Fruit fly (Drosophila melanogaster): ENCODE data around the gene Dmtn.

The Dmtn gene

DNA sequence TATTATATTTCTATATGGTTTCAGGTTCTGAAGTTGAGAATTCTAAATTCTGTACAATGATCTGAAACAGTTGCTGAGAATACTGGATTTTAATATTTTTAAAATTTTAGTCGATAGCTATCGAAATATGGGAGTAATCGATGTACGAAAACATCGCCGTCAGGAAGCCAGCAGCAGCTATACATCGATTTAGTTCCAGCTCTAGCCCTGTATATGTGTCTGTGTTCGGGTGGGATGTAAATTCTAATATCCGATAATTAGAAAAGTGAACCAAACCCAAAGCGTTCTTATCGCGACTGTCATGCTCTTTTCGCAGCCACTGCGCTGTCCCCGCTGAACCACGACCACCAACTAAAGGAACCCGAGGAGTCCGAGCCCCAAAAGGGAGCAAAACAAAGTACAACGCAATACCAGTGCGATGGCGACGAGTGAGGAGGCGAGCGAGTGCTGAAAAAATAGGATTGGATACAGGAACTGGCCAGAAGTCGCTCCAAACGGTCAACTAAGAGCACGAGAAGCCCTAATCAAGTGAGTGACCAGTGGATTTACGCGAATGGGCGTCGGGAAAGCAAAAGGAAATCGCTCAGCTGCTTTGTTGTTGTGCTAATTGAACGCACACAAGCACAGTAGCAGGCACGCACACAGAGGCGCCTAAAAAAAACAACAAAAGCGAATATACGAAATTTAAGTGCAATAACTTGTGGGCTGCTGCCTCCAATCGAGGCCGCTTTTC, 22.8 kb downstream of the Dmtn start, which contains the start of gene gzl:
TSS of gene gzl (plus strand) at position 182 of the 733 bp plus-strand sequence.
- peak; percentile 25 for TF ChIP-seq CG17801 (GFP tag; optimal IDR thresholded peaks at IDR 0.05; ENCODE audit: partially characterized antibody)

DNA sequence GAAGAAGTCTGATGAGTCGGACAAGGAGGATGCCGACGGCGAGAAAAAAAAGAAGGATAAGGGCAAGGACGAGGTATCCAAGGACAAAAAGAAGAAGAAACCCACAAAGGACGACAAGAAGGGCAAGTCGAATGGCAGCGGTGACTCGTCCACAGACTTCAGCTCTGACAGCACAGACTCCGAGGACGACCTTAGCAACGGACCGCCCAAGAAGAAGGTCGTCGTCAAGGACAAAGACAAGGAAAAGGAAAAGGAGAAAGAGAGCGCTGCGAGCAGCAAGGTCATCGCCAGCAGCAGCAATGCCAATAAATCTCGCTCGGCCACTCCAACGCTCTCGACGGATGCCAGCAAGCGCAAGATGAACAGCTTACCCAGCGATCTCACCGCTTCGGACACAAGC, 23.9 kb downstream of the Dmtn start:
- TF ChIP-seq CG17801 (GFP tag; optimal IDR thresholded peaks at IDR 0.05; ENCODE audit: partially characterized antibody), result no peak

DNA sequence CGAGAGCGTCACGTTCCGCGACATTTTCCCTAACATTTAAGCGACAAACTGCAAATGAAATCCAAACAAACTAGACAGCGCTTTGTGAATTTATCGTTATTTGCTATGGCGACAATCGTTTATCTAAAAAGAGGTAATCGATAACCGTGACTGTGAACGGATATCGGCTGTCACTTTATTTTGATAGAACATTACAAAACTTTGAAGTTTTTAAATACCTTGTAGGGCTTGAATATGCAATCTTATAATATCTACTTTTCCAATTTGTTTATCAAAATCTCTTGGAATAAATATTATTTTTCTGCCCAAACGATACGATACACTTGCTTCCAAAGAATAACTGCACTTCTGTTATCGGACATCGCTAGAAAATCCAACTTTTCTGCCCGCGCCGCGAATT, 25.6 kb downstream of the Dmtn start, which contains the start of the genes CG1024 and TfIIFalpha:
TSS of gene CG1024 (minus strand) at position 200 of the 400 bp plus-strand sequence.
TSS of gene TfIIFalpha (plus strand) at position 339 of the 400 bp plus-strand sequence.
- peak; percentile 24 for TF ChIP-seq CG17801 (GFP tag; optimal IDR thresholded peaks at IDR 0.05; ENCODE audit: partially characterized antibody)

DNA sequence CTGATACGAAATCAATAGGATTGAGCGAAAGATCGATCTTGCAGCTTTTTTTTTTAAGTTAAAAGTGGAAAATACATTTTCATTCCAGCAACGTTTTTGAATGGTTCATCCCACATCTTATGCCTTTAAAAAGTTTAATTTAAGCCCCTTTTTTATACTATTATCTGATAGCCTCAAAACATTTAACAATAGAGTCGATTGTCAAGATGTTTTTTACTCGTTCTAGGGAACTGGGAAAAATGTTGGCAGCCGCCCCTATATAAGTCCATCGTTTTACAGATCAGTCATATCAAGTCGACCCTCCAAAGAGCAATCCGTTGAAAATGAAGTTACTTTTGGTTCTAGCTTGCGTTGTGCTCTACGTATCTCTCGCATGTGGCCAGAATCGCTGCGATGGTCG, 28.2 kb downstream of the Dmtn start, which contains the start of gene CG42537:
TSS of gene CG42537 (plus strand) at position 301 of the 400 bp plus-strand sequence.
- no peak for TF ChIP-seq CG17801 (GFP tag; optimal IDR thresholded peaks at IDR 0.05; ENCODE audit: partially characterized antibody)

DNA sequence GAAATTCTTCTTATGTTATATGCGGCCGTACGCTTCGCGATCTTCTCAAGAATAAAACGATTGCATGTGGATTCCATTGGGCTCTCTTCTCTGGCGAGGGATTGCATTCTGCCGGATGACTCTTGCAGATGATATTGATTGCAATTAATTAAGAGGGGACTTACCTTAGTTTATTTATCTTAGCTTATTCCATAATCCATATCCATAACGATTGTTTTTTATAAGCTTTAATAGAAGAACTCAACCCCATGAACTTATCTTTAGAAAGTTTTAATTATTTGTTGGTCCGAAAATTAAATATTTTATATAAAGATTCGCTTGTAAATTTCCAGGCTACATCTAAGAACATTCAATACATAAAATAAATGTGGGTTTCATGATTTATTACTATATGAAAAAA, 29.8 kb downstream of the Dmtn start, which contains the start of gene CRAT:
TSS of gene CRAT (minus strand) at position 101 of the 400 bp plus-strand sequence.
- no peak for TF ChIP-seq CG17801 (GFP tag; optimal IDR thresholded peaks at IDR 0.05; ENCODE audit: partially characterized antibody)

DNA sequence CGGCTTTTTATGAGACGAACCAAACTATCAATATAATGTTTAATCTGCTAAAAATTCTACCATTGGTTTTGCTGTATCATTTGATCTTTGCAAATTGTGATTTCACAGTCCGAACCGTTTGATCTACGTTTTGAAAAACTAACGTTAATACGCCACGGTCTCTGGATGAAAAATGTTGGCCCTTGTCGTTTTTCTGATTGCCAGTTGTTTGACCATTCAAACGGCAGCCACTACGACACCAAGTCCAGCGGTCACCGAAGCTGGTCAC, 31.5 kb downstream of the Dmtn start, which contains the start of gene CG42564:
TSS of gene CG42564 (plus strand) at position 169 of the 268 bp plus-strand sequence.
- no peak for TF ChIP-seq CG17801 (GFP tag; optimal IDR thresholded peaks at IDR 0.05; ENCODE audit: partially characterized antibody)

DNA sequence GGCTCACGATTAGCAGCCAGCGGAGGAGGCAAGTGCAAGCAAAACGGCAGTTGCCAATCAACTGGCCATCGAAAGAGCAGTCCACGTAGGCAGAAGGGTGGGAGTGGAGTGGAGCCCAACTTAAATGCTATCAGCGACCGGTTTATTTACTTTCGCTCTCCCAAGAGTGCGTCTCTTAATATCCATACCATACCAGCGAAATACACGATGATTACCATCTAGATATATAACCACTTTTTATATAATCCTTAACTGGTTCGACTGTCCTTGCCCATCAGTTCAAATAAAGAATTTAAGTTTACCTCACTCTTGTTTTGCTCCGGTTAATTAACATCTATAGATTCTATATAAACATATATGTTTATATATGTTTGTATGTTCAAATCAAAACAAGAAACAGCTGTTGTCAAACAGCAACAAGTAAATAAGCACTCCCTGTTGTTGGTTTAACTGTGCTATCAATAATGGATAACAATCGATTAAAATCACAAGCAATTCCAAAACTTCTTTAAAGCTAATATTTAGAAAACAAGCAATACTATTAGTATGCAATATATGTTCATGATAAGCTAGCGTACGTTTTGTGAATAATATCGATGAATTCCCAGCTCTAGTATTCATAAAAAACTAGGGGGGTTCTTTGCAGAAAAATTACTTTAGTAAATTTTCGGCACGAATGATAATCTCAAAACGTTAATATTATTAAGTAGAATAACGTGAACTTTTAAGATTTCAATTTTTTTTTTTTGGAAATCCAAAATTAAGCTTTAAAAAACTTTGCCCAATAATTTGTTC, 32.0 kb downstream of the Dmtn start:
- TF ChIP-seq CG17801 (GFP tag; optimal IDR thresholded peaks at IDR 0.05; ENCODE audit: partially characterized antibody), result no peak

DNA sequence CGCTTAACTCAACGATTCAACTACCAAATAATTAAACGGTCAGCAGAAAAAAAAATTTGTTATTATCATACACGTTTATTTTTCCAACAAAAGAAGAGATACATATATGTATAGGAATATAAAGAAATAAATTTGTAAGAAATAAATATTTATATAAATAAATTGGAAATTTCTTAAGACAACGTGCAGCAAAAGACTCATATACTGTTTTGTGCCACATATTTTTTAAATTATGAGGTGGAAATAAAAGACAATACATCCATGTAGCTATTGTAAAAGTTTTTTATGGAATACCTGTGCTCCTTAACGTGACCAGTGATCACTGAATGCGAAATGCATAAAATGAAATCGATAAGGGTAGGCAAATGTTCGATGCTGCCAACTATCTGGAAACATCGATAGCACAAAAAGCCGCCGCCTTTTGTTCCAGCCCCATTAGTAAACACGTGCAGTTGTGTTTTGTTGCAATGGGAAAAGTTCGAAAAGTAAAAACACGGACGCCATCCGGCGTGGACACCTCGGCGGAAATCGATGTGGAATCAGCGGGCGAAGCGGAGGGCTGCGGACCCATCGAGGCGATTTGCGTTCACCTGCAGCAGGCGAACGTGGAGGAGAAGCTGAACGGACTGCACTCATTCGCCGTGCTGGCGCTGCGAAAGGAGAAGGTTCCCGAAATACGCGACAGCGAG, 37.0 kb downstream of the Dmtn start, which contains the start of gene CG10286:
TSS of gene CG10286 (plus strand) at position 416 of the 689 bp plus-strand sequence.
- TF ChIP-seq CG17801 (GFP tag; optimal IDR thresholded peaks at IDR 0.05; ENCODE audit: partially characterized antibody), result no peak

DNA sequence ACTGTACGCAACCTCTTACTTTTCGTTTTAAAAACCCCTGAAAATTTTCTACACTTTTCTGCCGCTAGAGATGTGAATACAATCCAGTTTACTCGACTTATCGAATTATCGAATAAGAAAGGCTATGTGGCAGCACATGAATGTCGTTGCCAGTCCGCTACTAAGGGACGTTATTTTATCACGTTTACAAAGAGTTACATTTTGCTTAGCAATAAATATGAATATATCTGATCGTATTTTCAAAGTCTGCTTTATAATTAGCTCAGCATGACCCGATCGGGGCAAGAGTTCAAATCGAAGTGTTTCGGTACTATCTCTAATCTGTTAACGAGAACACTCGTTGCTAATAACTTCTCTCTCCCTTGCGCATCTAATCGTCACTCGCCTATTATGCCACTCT, 37.6 kb downstream of the Dmtn start, which contains the start of gene CG42724:
TSS of gene CG42724 (minus strand) at position 189 of the 400 bp plus-strand sequence.
- no peak for TF ChIP-seq CG17801 (GFP tag; optimal IDR thresholded peaks at IDR 0.05; ENCODE audit: partially characterized antibody)

DNA sequence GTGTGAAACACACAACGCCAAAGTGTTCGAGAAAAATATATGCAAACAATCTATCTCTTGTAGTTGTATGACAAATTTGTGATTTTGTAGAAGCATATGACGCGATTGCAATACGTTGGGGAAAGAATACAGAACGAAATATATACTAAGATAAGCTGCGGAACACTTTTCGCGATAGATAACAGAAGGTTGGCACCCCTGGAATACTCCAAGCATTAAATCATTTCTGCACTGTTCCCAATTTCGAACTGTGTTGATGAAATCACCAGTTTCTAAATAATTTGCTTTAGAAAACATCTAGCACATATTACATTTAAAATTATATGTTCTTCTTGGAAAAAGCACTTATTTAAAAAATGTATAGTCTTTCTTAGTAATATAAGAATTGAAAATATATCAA, 51.3 kb downstream of the Dmtn start:
- TF ChIP-seq CG17801 (GFP tag; optimal IDR thresholded peaks at IDR 0.05; ENCODE audit: partially characterized antibody), result no peak

DNA sequence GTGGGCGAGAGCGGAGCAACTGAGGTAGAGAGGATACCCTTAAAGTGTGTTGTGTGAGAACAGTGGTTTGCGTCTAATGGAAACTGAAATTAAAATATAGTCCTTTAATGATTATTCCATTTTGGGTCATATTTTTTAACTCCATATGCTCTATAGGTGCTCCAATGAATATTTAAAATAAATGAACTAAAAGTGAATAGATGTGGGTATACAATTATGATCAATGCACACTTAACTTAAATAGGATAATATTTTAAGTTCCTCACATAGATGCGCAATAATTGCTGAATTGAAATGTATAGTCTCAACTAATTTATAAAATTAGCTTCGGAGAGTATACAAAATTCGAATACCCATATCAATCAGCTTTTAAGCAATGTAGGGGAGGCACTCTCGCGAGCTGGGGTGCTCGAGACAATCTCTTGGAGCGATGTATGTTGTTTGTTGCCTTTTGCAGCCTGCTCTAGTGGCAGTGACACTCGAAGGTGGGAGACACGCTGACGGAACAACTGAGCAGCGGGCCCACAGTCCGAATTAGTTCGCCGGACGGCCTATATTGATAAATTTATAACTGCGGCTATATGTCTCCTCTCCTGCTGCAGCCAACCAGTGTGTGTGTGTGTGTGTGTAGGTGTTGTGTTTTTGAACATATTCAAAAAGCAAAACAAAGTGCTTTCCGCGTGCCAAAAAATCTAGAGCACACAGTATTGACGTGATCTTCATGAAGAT, 51.9 kb downstream of the Dmtn start:
- TF ChIP-seq CG17801 (GFP tag; optimal IDR thresholded peaks at IDR 0.05; ENCODE audit: partially characterized antibody), result peak; percentile 58

DNA sequence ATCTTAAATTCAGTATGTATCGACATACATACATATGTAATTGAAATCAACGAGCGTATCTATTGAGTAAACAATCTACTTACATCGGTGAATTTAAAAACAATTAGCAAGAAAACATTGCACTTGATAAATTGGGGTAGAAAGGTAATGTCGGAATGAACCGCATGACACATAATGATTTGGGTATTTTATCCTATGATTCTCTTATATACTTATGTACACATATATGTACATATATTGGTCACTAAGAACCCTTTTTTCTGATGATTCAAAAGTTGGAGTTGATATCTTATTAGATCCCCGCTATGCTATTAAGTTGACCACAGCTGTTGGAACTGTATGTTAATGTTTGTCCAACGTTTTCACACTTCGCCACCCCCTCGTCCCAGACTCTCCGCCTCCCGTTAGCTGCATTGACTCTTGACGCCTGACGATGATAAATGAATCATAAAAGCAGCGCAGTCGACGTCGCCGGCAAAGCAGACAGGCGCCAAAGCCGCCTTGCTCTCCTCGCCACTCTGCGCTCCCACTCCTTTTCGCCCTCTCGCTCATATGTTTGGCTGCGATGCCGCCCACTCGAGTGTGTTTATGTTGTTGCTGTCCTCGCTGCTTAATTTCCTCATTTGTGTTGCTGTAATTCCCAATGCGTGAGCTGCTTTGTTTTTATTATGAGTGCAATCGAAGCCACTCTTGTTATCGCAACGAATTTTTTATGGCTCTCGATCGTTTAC, 52.6 kb downstream of the Dmtn start:
- no peak for TF ChIP-seq CG17801 (GFP tag; optimal IDR thresholded peaks at IDR 0.05; ENCODE audit: partially characterized antibody)

DNA sequence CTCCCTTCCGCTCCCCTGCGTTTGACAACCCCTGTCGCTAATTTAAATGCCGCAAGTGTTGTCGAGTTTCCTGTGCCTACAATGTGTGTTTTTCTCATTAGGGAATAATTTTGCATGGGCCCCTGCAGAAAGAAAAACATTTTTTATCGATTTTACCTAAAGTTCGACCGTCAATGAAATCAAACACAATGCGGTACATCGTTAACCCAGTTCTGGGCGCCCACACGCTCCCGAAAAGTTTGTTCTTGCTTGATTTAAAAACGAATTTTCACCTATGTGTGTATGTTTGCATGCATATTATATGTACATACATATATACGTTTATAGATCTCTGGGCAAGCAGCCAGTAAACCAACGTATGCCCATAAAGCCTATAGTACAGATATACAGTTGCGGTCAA, 53.3 kb downstream of the Dmtn start:
- TF ChIP-seq CG17801 (GFP tag; optimal IDR thresholded peaks at IDR 0.05; ENCODE audit: partially characterized antibody), result no peak

All from ovary, adult (tissue).